Worm (Caenorhabditis elegans): ENCODE data around the gene Y57E12AL.1.

DNA sequence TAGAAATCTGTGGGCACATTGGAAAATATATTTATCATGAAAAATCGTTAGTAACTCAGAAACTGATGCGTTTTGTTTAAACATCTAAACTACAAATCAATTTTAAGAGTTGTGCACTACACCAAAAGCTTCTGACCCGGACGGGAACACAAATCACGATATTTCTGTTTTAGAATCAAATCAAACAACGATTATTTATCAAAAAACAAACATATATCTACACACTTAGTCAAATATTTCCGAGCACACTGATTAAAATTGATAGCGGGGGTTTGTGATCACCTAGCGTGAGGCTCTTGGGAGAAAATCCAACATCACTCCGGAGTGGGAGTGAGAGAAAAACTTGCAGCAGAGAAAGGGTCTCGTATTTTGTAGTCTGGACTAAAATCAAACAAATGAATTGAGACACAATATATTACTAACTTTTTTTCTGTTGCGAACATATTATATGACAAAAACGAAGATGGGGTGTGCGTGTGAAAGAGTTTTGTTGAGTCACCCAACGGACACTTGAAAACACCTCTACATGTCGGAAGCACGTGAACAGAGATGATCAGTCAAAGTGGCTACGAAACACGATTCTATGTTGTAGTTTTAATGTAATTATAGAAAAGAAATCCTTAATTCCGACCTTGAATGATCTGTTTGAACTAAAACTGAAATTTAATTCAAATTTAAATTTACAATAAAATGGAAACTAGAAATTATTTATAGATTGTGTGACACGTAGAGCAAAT is 35.1 kb downstream of the Y57E12AL.1 start:
- no peak for TF ChIP-seq lin-15B (tag; optimal IDR thresholded peaks at IDR 0.05)
- no peak for TF ChIP-seq C04F5.9 (tag; optimal IDR thresholded peaks at IDR 0.05)
- no peak for TF ChIP-seq efl-1 (optimal IDR thresholded peaks at IDR 0.05)
- no peak for TF ChIP-seq efl-1 (GFP tag; optimal IDR thresholded peaks at IDR 0.05 in 1 of 2)
- TF ChIP-seq pqm-1 (tag; optimal IDR thresholded peaks at IDR 0.05), result no peak
- TF ChIP-seq vab-15 (tag; optimal IDR thresholded peaks at IDR 0.05), result no peak
- no peak for TF ChIP-seq tbx-2 (tag; optimal IDR thresholded peaks at IDR 0.05)
- no peak for TF ChIP-seq ztf-11 (tag; optimal IDR thresholded peaks at IDR 0.05)
- no peak for TF ChIP-seq lin-13 (GFP tag; optimal IDR thresholded peaks at IDR 0.05)
- no peak for TF ChIP-seq grh-1 (GFP tag; IDR thresholded peaks at IDR 0.05)
- TF ChIP-seq ztf-4 (tag; optimal IDR thresholded peaks at IDR 0.05), result no peak
- TF ChIP-seq unc-62 (GFP tag; optimal IDR thresholded peaks at IDR 0.05), result no peak
- TF ChIP-seq lin-39 (tag; optimal IDR thresholded peaks at IDR 0.05), result no peak
- TF ChIP-seq nhr-11 (tag; optimal IDR thresholded peaks at IDR 0.05), result no peak
